Worm (Caenorhabditis elegans): ENCODE results near the gene ZK697.1.

ZK697.1 gene

DNA sequence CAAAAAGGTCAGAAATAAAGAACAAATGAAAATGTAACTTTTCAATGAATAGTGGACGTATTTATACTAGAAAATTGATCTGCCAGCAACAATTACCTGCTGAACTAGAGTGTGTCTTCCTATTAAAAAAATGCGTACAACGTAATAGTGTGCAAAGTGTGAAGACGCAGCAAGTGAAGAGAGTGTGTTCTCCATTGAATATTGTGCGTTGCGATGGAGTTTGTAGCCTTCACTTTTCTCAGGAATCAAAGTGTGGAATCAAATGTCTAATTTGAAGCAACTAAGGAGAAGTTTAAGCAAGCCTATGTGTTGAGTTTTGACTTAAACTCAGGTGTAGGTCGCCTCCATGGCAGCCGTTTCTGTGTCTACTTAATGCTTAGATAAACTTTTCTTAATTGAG, 20.7 kb upstream of the ZK697.1 start, which contains the start of gene gst-21:
Gene gst-21 (minus strand): TSS at position 101 of the 400 bp plus-strand sequence.
- no peak for TF ChIP-seq tab-1 (GFP tag; IDR thresholded peaks at IDR 0.05)
- no peak for TF ChIP-seq T22C8.4 (GFP tag; IDR thresholded peaks at IDR 0.05)
- TF ChIP-seq med-1 (GFP tag; optimal IDR thresholded peaks at IDR 0.05; ENCODE audit: insufficient read depth), result no peak
- no peak for TF ChIP-seq cog-1 (tag; optimal IDR thresholded peaks at IDR 0.05)
- TF ChIP-seq klf-2 (GFP tag; conservative IDR thresholded peaks at IDR 0.05), result no peak

DNA sequence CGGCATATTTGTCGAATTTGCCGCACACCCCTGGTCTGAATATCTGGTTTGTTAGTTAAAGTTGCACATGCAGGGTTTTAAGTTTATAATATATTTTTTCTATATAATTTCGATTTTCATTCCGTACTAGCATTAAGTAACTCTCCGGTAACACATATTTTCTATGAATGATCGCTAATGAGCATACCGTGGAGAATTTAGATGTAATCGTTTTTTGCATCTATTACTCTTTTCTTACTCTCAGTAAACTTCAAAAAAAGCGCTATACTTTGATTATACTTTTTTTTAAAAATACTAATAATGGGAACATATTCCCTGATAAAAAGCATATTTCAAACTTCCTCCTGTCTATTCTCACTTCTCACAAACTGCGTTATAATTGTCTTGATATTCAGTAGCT, 18.0 kb upstream of the ZK697.1 start, which contains the start of gene str-160:
Gene str-160 (plus strand): TSS at position 301 of the 400 bp plus-strand sequence.
- TF ChIP-seq ztf-29 (GFP tag; IDR thresholded peaks at IDR 0.05), result no peak
- TF ChIP-seq tab-1 (GFP tag; IDR thresholded peaks at IDR 0.05), result no peak
- no peak for TF ChIP-seq T22C8.4 (GFP tag; IDR thresholded peaks at IDR 0.05)
- TF ChIP-seq med-1 (GFP tag; optimal IDR thresholded peaks at IDR 0.05; ENCODE audit: insufficient read depth), result no peak
- no peak for TF ChIP-seq ref-1 (GFP tag; conservative IDR thresholded peaks at IDR 0.05)
- no peak for TF ChIP-seq flt-1 (GFP tag; IDR thresholded peaks at IDR 0.05)
- TF ChIP-seq klf-2 (GFP tag; conservative IDR thresholded peaks at IDR 0.05), result no peak
- no peak for TF ChIP-seq cog-1 (tag; optimal IDR thresholded peaks at IDR 0.05)
- TF ChIP-seq ztf-23 (GFP tag; IDR thresholded peaks at IDR 0.05), result no peak

DNA sequence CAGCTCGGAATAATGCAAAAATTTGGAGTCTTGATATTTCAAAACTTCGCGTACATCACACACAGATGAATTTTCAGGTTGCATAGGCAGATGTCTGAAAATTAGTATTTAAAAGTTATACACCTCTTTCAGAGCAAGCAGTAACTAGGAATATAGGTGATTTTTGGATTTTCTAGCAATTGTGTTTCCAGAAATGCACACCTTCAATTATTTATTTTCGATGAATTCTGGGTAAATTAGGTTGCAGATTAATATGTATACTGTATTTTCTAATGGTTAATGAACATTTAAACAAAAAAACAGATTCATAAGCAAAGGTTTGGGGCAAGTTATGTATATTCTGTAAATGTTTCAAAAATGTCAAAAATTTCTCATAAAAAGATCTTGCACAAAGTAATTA, 11.5 kb upstream of the ZK697.1 start, which contains the start of gene srab-25:
Gene srab-25 (minus strand): TSS at position 101 of the 400 bp plus-strand sequence.
- TF ChIP-seq klf-2 (GFP tag; conservative IDR thresholded peaks at IDR 0.05) (no peak), med-1 (GFP tag; optimal IDR thresholded peaks at IDR 0.05; ENCODE audit: insufficient read depth) (no peak), tab-1 (GFP tag; IDR thresholded peaks at IDR 0.05) (no peak), ref-1 (GFP tag; conservative IDR thresholded peaks at IDR 0.05) (no peak), T22C8.4 (GFP tag; IDR thresholded peaks at IDR 0.05) (no peak), flt-1 (GFP tag; IDR thresholded peaks at IDR 0.05) (no peak), ztf-29 (GFP tag; IDR thresholded peaks at IDR 0.05) (no peak), ztf-23 (GFP tag; IDR thresholded peaks at IDR 0.05) (no peak), cog-1 (tag; optimal IDR thresholded peaks at IDR 0.05) (no peak)

DNA sequence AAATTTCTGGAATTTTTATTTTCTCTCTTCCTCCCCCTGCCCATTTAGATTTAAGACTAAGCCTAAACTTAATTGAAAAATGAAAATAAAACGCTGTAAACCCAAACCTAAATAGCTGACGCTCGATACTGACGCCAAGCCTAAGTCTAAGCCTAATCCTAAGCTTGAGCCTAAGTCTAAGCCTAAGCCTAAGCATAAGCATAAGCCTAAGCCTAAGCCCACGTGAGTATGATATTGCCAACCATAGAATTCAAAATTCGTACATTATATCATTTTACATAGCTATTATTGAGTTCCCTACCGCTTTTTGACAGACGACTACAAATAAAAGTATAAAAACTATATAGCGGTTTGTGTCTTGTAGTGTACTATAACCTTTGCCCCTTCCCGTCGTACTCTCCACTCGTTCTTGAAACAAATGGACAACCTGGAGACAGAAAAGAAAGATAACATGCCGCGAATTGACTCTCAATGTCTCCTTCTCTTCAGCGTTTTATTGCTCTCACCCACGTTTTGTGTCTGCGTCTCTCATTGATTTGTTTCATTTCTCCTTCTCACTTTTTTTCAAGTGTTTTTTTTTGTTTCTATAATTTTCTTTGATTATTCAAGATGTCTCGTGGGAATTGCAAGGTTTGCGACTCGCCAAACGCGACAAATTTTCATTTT, 9.3 kb upstream of the ZK697.1 start, which contains the start of gene nhr-256:
Gene nhr-256 (plus strand): TSS at position 567 of the 666 bp plus-strand sequence.
- TF ChIP-seq ztf-29 (GFP tag; IDR thresholded peaks at IDR 0.05) (peak; percentile 76; the same call in 1 of the 2 replicates), cog-1 (tag; optimal IDR thresholded peaks at IDR 0.05) (peak; percentile 49), T22C8.4 (GFP tag; IDR thresholded peaks at IDR 0.05) (no peak), med-1 (GFP tag; optimal IDR thresholded peaks at IDR 0.05; ENCODE audit: insufficient read depth) (no peak)

DNA sequence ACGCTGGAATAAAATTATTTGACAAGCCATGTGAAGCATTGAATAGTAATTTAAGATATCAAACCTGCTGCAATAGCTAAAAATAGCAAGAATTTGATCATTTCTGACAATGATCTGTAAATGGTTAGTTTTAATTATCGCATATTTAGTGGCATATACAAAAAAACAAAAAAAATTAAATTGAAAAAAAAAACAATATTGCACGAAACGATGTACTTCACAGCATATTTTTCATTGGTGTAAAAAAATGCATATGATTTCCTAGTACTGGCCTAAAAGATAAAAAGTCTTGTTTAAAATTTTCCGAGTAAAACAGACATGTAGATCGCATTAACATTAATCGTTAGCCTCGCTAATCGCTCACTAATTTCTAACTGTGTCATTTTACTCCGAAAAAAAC, 3.5 kb upstream of the ZK697.1 start, which contains the start of gene ZK697.8:
Gene ZK697.8 (minus strand): TSS at position 101 of the 400 bp plus-strand sequence.
- no peak for TF ChIP-seq ref-1 (GFP tag; conservative IDR thresholded peaks at IDR 0.05)
- TF ChIP-seq ztf-23 (GFP tag; IDR thresholded peaks at IDR 0.05), result no peak
- no peak for TF ChIP-seq cog-1 (tag; optimal IDR thresholded peaks at IDR 0.05)
- no peak for TF ChIP-seq klf-2 (GFP tag; conservative IDR thresholded peaks at IDR 0.05)
- TF ChIP-seq tab-1 (GFP tag; IDR thresholded peaks at IDR 0.05), result no peak
- no peak for TF ChIP-seq med-1 (GFP tag; optimal IDR thresholded peaks at IDR 0.05; ENCODE audit: insufficient read depth)
- no peak for TF ChIP-seq flt-1 (GFP tag; IDR thresholded peaks at IDR 0.05)
- TF ChIP-seq T22C8.4 (GFP tag; IDR thresholded peaks at IDR 0.05), result no peak
- TF ChIP-seq ztf-29 (GFP tag; IDR thresholded peaks at IDR 0.05), result no peak

DNA sequence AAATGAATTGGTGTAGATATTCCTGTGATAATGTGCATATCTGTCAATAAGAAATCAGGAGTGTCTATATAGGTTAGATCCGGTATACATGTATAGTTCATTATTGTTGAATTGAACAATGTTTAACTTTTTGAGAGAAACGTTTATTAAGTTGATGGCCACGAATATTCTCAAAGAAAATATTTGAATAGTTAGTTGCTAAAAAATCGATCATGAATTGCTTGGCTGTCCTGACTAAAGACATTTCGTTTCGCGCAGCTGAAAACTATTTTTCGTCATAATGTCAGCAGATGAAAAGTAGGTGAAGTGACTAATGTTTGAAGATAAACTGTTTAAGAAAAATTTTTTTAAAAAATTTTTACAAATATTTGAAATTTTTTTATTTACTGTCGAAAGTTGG, 1.1 kb upstream of the ZK697.1 start, which contains the start of gene srh-199:
Gene srh-199 (minus strand): TSS at position 101 of the 400 bp plus-strand sequence.
- TF ChIP-seq klf-2 (GFP tag; conservative IDR thresholded peaks at IDR 0.05) (no peak), ztf-29 (GFP tag; IDR thresholded peaks at IDR 0.05) (no peak), ref-1 (GFP tag; conservative IDR thresholded peaks at IDR 0.05) (no peak), cog-1 (tag; optimal IDR thresholded peaks at IDR 0.05) (no peak)

DNA sequence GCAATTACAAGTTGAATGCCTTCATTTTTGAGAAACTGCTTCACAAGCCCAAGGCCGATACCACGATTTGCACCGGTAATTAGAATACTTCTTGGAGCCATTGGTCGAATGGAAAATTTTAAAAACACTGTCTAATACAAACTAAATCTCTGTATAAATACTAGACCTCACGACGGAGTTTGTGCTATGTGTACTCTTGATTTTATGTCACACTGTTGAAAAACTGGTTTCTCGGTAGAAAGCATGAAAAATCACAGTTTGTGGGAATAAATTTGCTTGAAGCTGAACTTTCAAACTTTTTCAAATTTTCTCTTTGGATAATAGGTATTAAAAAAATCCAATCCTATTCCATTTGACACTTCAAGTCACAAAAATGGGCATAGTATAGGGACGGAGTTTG, 3.0 kb downstream of the ZK697.1 start, which contains the start of gene ZK697.14:
Gene ZK697.14 (minus strand): TSS at position 101 of the 400 bp plus-strand sequence.
- no peak for TF ChIP-seq ztf-23 (GFP tag; IDR thresholded peaks at IDR 0.05)
- no peak for TF ChIP-seq ref-1 (GFP tag; conservative IDR thresholded peaks at IDR 0.05)
- no peak for TF ChIP-seq klf-2 (GFP tag; conservative IDR thresholded peaks at IDR 0.05)
- TF ChIP-seq ztf-29 (GFP tag; IDR thresholded peaks at IDR 0.05), result no peak
- no peak for TF ChIP-seq flt-1 (GFP tag; IDR thresholded peaks at IDR 0.05)
- TF ChIP-seq tab-1 (GFP tag; IDR thresholded peaks at IDR 0.05), result no peak
- no peak for TF ChIP-seq T22C8.4 (GFP tag; IDR thresholded peaks at IDR 0.05)
- TF ChIP-seq cog-1 (tag; optimal IDR thresholded peaks at IDR 0.05), result no peak
- no peak for TF ChIP-seq med-1 (GFP tag; optimal IDR thresholded peaks at IDR 0.05; ENCODE audit: insufficient read depth)

DNA sequence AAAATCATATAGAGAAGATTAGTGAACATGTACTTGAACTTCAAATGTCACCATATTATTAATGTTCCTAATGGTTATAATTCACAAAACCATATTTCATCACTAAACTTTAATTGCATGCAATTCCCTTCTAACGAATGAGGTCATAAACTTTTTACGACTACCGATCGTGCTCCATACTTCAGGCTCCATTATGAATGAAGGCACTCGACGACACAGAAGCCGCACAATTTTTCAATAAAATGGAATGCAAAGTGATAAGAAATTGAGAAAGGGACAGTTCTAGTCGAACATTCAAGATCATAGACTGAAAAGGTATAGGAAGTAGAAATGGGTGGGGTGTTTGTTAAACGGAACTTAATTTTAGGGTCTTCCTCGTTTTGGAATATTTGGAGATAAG, 3.5 kb downstream of the ZK697.1 start:
- no peak for TF ChIP-seq flt-1 (GFP tag; IDR thresholded peaks at IDR 0.05)
- TF ChIP-seq klf-2 (GFP tag; conservative IDR thresholded peaks at IDR 0.05), result no peak
- TF ChIP-seq ztf-29 (GFP tag; IDR thresholded peaks at IDR 0.05), result no peak
- no peak for TF ChIP-seq ref-1 (GFP tag; conservative IDR thresholded peaks at IDR 0.05)
- TF ChIP-seq tab-1 (GFP tag; IDR thresholded peaks at IDR 0.05), result no peak
- TF ChIP-seq cog-1 (tag; optimal IDR thresholded peaks at IDR 0.05), result no peak
- no peak for TF ChIP-seq T22C8.4 (GFP tag; IDR thresholded peaks at IDR 0.05)
- TF ChIP-seq ztf-23 (GFP tag; IDR thresholded peaks at IDR 0.05), result no peak
- TF ChIP-seq med-1 (GFP tag; optimal IDR thresholded peaks at IDR 0.05; ENCODE audit: insufficient read depth), result no peak

DNA sequence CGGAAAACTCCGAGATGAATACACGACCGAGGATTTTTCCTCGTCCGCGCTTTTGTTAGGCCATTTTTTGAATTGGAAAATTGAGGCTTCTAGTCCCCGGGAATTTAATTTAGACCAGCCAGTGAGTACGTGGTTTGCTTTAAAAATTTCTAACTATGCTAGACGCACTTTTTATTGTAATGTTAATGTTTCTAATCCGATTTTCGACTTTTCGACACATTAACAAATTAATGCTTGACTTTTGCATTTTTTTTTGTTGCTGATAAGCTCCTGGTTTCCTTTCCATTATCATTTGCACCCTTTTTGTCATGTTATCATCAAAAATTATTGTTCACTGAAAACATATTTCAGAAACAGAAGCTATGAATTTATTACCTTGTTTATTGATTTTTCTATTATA, 4.3 kb downstream of the ZK697.1 start, which contains the start of gene clec-204:
Gene clec-204 (plus strand): TSS at position 301 of the 400 bp plus-strand sequence.
- TF ChIP-seq ztf-23 (GFP tag; IDR thresholded peaks at IDR 0.05) (no peak), tab-1 (GFP tag; IDR thresholded peaks at IDR 0.05) (no peak), klf-2 (GFP tag; conservative IDR thresholded peaks at IDR 0.05) (no peak), flt-1 (GFP tag; IDR thresholded peaks at IDR 0.05) (no peak), med-1 (GFP tag; optimal IDR thresholded peaks at IDR 0.05; ENCODE audit: insufficient read depth) (no peak), cog-1 (tag; optimal IDR thresholded peaks at IDR 0.05) (no peak), T22C8.4 (GFP tag; IDR thresholded peaks at IDR 0.05) (no peak), ztf-29 (GFP tag; IDR thresholded peaks at IDR 0.05) (no peak), ref-1 (GFP tag; conservative IDR thresholded peaks at IDR 0.05) (no peak)

Data from whole organism, midembryonic.